Worm (Caenorhabditis elegans) whole organism, L4 larva: ENCODE measurements around the gene nstp-9.

Experiments
- D1046.2 ChIP-seq: fragments of 200-800 bp; sonication (Bioruptor generic); IDR thresholded peaks from 2 replicates; pipeline ENCODE4 v1.3.6; 2022; ENCODE audit warnings: missing genetic modification characterization, missing compliant biosample characterization
- F26F4.8 ChIP-seq: fragments of 200-800 bp; sonication (Bioruptor generic); conservative IDR thresholded peaks from 2 replicates; pipeline ENCODE4 v1.3.6; 2022; ENCODE audit warnings: missing genetic modification characterization, missing compliant biosample characterization
- F37D6.2 ChIP-seq: sonication (generic microtip); optimal IDR thresholded peaks from 2 replicates; lab custom pipeline; 2016; ENCODE audit warnings: mild to moderate bottlenecking, missing genetic modification characterization, missing compliant biosample characterization
- F49E8.2 ChIP-seq: sonication (generic microtip); optimal IDR thresholded peaks from 2 replicates; lab custom pipeline; 2016; ENCODE audit warnings: missing compliant biosample characterization, mild to moderate bottlenecking, missing genetic modification characterization, borderline replicate concordance
- R02D3.7 ChIP-seq: fragments of 150-350 bp; sonication (generic microtip); optimal IDR thresholded peaks from 3 replicates; lab custom pipeline; 2014; ENCODE audit warnings: missing biosample characterization, missing genetic modification characterization
- T20F7.1 ChIP-seq: fragments of 200-800 bp; sonication (Bioruptor generic); optimal IDR thresholded peaks from 2 replicates; lab custom pipeline; 2018; ENCODE audit warnings: mild to moderate bottlenecking, missing genetic modification characterization, missing compliant biosample characterization
- T26A8.4 ChIP-seq: fragments of 200-800 bp; sonication (Bioruptor generic); IDR thresholded peaks from 2 replicates; pipeline ENCODE4 v1.3.6; 2022; ENCODE audit warnings: missing genetic modification characterization, missing compliant biosample characterization
- Y48G9A.11 ChIP-seq: fragments of 200-800 bp; sonication (Bioruptor generic); IDR thresholded peaks from 2 replicates; pipeline ENCODE4 v1.3.6; 2022; ENCODE audit warnings: missing genetic modification reagents, missing genetic modification characterization, missing compliant biosample characterization
- ZK546.5 ChIP-seq, 2 experiments: sonication (generic microtip); optimal IDR thresholded peaks; 2 replicates each; lab custom pipeline; 2017; ENCODE audit warnings: missing biosample characterization in 2 of 2, missing genetic modification characterization in 2 of 2
- aha-1 ChIP-seq: fragments of 150-350 bp; peaks from one replicate; lab custom pipeline; 2014; ENCODE audit warnings: missing biosample characterization, missing genetic modification characterization
- aly-2 ChIP-seq: sonication (generic microtip); optimal IDR thresholded peaks from 2 replicates; lab custom pipeline; 2018; ENCODE audit warnings: missing biosample characterization, missing genetic modification characterization
- arid-1 ChIP-seq: fragments of 200-800 bp; sonication (Bioruptor generic); conservative IDR thresholded peaks from 2 replicates; pipeline ENCODE4 v1.3.6; 2022; ENCODE audit warnings: missing genetic modification reagents, missing genetic modification characterization, missing compliant biosample characterization
- ceh-62 ChIP-seq: sonication (generic microtip); optimal IDR thresholded peaks from 2 replicates; lab custom pipeline; 2017; ENCODE audit warnings: missing biosample characterization, missing genetic modification characterization
- ceh-82 ChIP-seq: sonication (generic microtip); optimal IDR thresholded peaks from 2 replicates; lab custom pipeline; 2017; ENCODE audit warnings: missing biosample characterization, missing genetic modification characterization
- daf-16 ChIP-seq, 3 experiments: sonication (generic microtip); optimal IDR thresholded peaks; 2 replicates each; lab custom pipeline; 2016 to 2017; ENCODE audit warnings: missing genetic modification characterization in 3 of 3, missing genetic modification reagents in 3 of 3, mild to moderate bottlenecking in 2 of 3, missing compliant biosample characterization in 2 of 3, missing biosample characterization in 1 of 3, moderate library complexity in 1 of 3
- daf-8 ChIP-seq: fragments of 200-800 bp; sonication (Bioruptor generic); IDR thresholded peaks from 2 replicates; pipeline ENCODE4 v1.3.6; 2022; ENCODE audit warnings: missing genetic modification characterization, missing compliant biosample characterization
- dmd-6 ChIP-seq: fragments of 200-800 bp; sonication (Bioruptor generic); IDR thresholded peaks from 2 replicates; pipeline ENCODE4 v1.3.6; 2022; ENCODE audit warnings: missing genetic modification reagents, missing genetic modification characterization, missing compliant biosample characterization
- dmd-8 ChIP-seq: fragments of 200-800 bp; sonication (Bioruptor generic); IDR thresholded peaks from 2 replicates; pipeline ENCODE4 v1.3.6; 2022; ENCODE audit warnings: missing genetic modification characterization, missing compliant biosample characterization
- duxl-1 ChIP-seq: sonication (generic microtip); optimal IDR thresholded peaks from 2 replicates; lab custom pipeline; 2016; ENCODE audit warnings: mild to moderate bottlenecking, missing genetic modification characterization, moderate library complexity, missing compliant biosample characterization; ENCODE audit not compliant: poor library complexity
- egl-43 ChIP-seq: fragments of 200-800 bp; sonication (Bioruptor generic); IDR thresholded peaks from 2 replicates; pipeline ENCODE4 v1.3.6; 2022; ENCODE audit warnings: missing genetic modification reagents, missing genetic modification characterization, missing compliant biosample characterization
- fkh-10 ChIP-seq: fragments of 150-350 bp; optimal IDR thresholded peaks from 2 replicates; lab custom pipeline; 2014; ENCODE audit warnings: missing biosample characterization, missing genetic modification reagents, missing genetic modification characterization
- gei-8 ChIP-seq: fragments of 200-800 bp; sonication (Bioruptor generic); optimal IDR thresholded peaks from 2 replicates; lab custom pipeline; 2018; ENCODE audit warnings: mild to moderate bottlenecking, missing genetic modification characterization, missing compliant biosample characterization
- hif-1 ChIP-seq, 2 experiments: sonication (generic microtip); optimal IDR thresholded peaks; 2 replicates each; lab custom pipeline; 2016 to 2017; ENCODE audit warnings: missing compliant biosample characterization in 2 of 2, missing genetic modification characterization in 2 of 2, missing genetic modification reagents in 2 of 2, missing genotype in 2 of 2, mild to moderate bottlenecking in 1 of 2
- hlh-11 ChIP-seq: fragments of 200-800 bp; sonication (Bioruptor generic); optimal IDR thresholded peaks from 2 replicates; lab custom pipeline; 2018; ENCODE audit warnings: mild to moderate bottlenecking, missing genetic modification characterization, missing compliant biosample characterization
- hlh-30 ChIP-seq: sonication (generic microtip); optimal IDR thresholded peaks from 2 replicates; lab custom pipeline; 2017; ENCODE audit warnings: antibody characterized with exemption, mild to moderate bottlenecking, missing genetic modification characterization, missing compliant biosample characterization; ENCODE audit not compliant: insufficient read depth
- lin-13 ChIP-seq: fragments of 150-350 bp; optimal IDR thresholded peaks from 2 replicates; lab custom pipeline; 2014; ENCODE audit warnings: missing biosample characterization, missing genetic modification reagents, missing genetic modification characterization
- lin-15B ChIP-seq: fragments of 150-350 bp; sonication (generic microtip); optimal IDR thresholded peaks from 3 replicates; lab custom pipeline; 2014; ENCODE audit warnings: missing biosample characterization, missing genetic modification characterization
- lin-39 ChIP-seq: fragments of 150-350 bp; optimal IDR thresholded peaks from 2 replicates; lab custom pipeline; 2014; ENCODE audit warnings: missing biosample characterization, missing genetic modification reagents, missing genetic modification characterization
- lsy-2 ChIP-seq, 2 experiments: fragments of 150-350 bp in 1 of 2; sonication (generic microtip) in 1 of 2; optimal IDR thresholded peaks; 2 replicates each; lab custom pipeline; 2014 to 2017; ENCODE audit warnings: missing biosample characterization in 2 of 2, missing genetic modification characterization in 2 of 2
- madf-5 ChIP-seq, 2 experiments: fragments of 200-800 bp; sonication (Bioruptor generic); IDR thresholded peaks; 2 replicates each; pipeline ENCODE4 v1.3.6; 2022; ENCODE audit warnings: missing compliant biosample characterization in 2 of 2, missing genetic modification characterization in 2 of 2
- mdl-1 ChIP-seq, 2 experiments: fragments of 150-350 bp in 1 of 2; sonication (generic microtip) in 1 of 2; optimal IDR thresholded peaks; 2 replicates each; lab custom pipeline; 2014 to 2017; ENCODE audit warnings: missing biosample characterization in 2 of 2, missing genetic modification characterization in 2 of 2
- mxl-2 ChIP-seq: fragments of 200-800 bp; sonication (Bioruptor generic); conservative IDR thresholded peaks from 2 replicates; pipeline ENCODE4 v1.3.6; 2022; ENCODE audit warnings: missing genetic modification reagents, missing genetic modification characterization, missing compliant biosample characterization
- nhr-10 ChIP-seq: fragments of 150-350 bp; optimal IDR thresholded peaks from 2 replicates; lab custom pipeline; 2014; ENCODE audit warnings: missing biosample characterization, missing genetic modification characterization
- nhr-102 ChIP-seq: sonication (generic microtip); optimal IDR thresholded peaks from 2 replicates; lab custom pipeline; 2016; ENCODE audit warnings: mild to moderate bottlenecking, missing genetic modification characterization, moderate library complexity, missing compliant biosample characterization
- nhr-11 ChIP-seq: fragments of 150-350 bp; optimal IDR thresholded peaks from 2 replicates; lab custom pipeline; 2014; ENCODE audit warnings: missing biosample characterization, missing genetic modification characterization
- nhr-25 ChIP-seq: sonication (generic microtip); optimal IDR thresholded peaks from 2 replicates; lab custom pipeline; 2017; ENCODE audit warnings: missing genetic modification characterization, mild to moderate bottlenecking, missing compliant biosample characterization, antibody characterized with exemption, moderate library complexity, borderline replicate concordance; ENCODE audit not compliant: insufficient read depth
- nhr-28 ChIP-seq: fragments of 150-350 bp; optimal IDR thresholded peaks from 2 replicates; lab custom pipeline; 2014; ENCODE audit warnings: missing biosample characterization, missing genetic modification characterization
- nhr-6 ChIP-seq: fragments of 150-350 bp; optimal IDR thresholded peaks from 2 replicates; lab custom pipeline; 2014; ENCODE audit warnings: missing biosample characterization, missing genetic modification characterization
- nhr-77 ChIP-seq: fragments of 150-350 bp; optimal IDR thresholded peaks from 2 replicates; lab custom pipeline; 2014; ENCODE audit warnings: missing biosample characterization, missing genetic modification characterization
- sdz-12 ChIP-seq: fragments of 200-800 bp; sonication (Bioruptor generic); optimal IDR thresholded peaks from 2 replicates; lab custom pipeline; 2018; ENCODE audit warnings: mild to moderate bottlenecking, missing genetic modification characterization, missing compliant biosample characterization
- snpc-4 ChIP-seq: fragments of 150-350 bp; optimal IDR thresholded peaks from 2 replicates; lab custom pipeline; 2014; ENCODE audit warnings: missing biosample characterization, missing genetic modification characterization
- spr-1 ChIP-seq: sonication (generic microtip); optimal IDR thresholded peaks from 2 replicates; lab custom pipeline; 2016; ENCODE audit warnings: mild to moderate bottlenecking, missing genetic modification characterization, missing compliant biosample characterization
- spr-3 ChIP-seq: fragments of 200-800 bp; sonication (Bioruptor generic); optimal IDR thresholded peaks from 2 replicates; lab custom pipeline; 2018; ENCODE audit warnings: mild to moderate bottlenecking, missing genetic modification characterization, missing compliant biosample characterization
- tag-97 ChIP-seq: fragments of 200-800 bp; sonication (Bioruptor generic); IDR thresholded peaks from 2 replicates; pipeline ENCODE4 v1.3.6; 2022; ENCODE audit warnings: missing genetic modification characterization, missing compliant biosample characterization
- unc-130 ChIP-seq: sonication (generic microtip); optimal IDR thresholded peaks from 2 replicates; lab custom pipeline; 2016; ENCODE audit warnings: missing genetic modification reagents, missing genetic modification characterization, missing compliant biosample characterization
- unc-62 ChIP-seq, 3 experiments: fragments of 150-350 bp in 1 of 3; sonication (generic microtip); optimal IDR thresholded peaks in 2 of 3; peaks in 1 of 3; 1 replicate in 1 of 3; 2 replicates in 2 of 3; lab custom pipeline; 2014 to 2017; ENCODE audit warnings: missing biosample characterization in 3 of 3, missing genetic modification characterization in 3 of 3, missing genetic modification reagents in 3 of 3, missing genotype in 1 of 3
- vab-7 ChIP-seq: fragments of 200-800 bp; sonication (Bioruptor generic); IDR thresholded peaks from 2 replicates; pipeline ENCODE4 v1.3.6; 2022; ENCODE audit warnings: missing genetic modification reagents, missing genetic modification characterization, missing compliant biosample characterization
- zag-1 ChIP-seq: fragments of 150-350 bp; optimal IDR thresholded peaks from 2 replicates; lab custom pipeline; 2014; ENCODE audit warnings: missing biosample characterization, missing genetic modification characterization
- zip-2 ChIP-seq: fragments of 150-350 bp; optimal IDR thresholded peaks from 2 replicates; lab custom pipeline; 2014; ENCODE audit warnings: missing biosample characterization, missing genetic modification characterization

Gene nstp-9

DNA sequence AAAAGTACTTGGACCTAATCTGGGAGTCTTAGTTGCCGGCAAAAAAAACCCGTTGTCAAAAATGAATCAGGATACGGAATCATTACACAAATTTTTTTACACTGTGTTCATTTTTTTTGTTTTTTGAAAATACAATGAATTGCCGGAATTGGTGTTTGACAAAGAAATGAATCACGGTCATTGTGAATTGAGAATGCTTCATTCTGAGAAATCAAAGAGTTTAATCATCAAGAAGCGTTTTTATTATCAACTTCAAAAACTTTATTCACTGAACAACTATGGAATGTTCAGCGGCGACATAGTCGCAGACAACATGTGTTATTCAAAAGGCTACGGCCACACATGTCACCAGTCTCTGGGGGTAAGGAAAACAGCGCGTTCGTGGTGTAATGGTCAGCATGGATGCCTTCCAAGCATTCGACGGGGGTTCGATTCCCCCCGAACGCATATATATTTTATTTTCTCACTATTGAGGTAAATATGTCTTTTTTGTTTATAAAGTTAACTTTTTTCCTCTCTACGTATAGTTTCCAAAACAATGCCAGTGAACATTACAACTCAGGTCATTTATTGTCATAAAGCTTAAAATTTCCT, 44.0 kb upstream of the nstp-9 start, which contains the start of gene nas-10 (continued):
- TF ChIP-seq daf-16 (GFP tag; optimal IDR thresholded peaks at IDR 0.05; lab: Kevin White, UChicago) (peak in 1 of 2 experiments; percentile 72), daf-16 (tag; optimal IDR thresholded peaks at IDR 0.05; lab: Kevin White, UChicago) (peak; percentile 83), zip-2 (tag; lab: Kevin White, UChicago) (peak; percentile 40), aha-1 (tag; lab: Kevin White, UChicago) (peak; percentile 94), T20F7.1 (GFP tag; lab: Kevin White, UChicago) (peak; percentile 29), hlh-30 (tag; lab: Kevin White, UChicago) (peak; percentile 44), mdl-1 (tag; optimal IDR thresholded peaks at IDR 0.05; lab: Kevin White, UChicago) (peak in 1 of 2 experiments; percentile 57), nhr-10 (tag; lab: Kevin White, UChicago) (no peak), vab-7 (peak; percentile 90), ceh-62 (tag; lab: Kevin White, UChicago) (no peak), nhr-28 (tag; lab: Kevin White, UChicago) (peak; percentile 46), D1046.2 (no peak), hif-1 (tag; optimal IDR thresholded peaks at IDR 0.05; lab: Kevin White, UChicago) (peak; percentile 5 to 60), zag-1 (tag; lab: Kevin White, UChicago) (no peak), gei-8 (GFP tag; lab: Kevin White, UChicago) (peak; percentile 21), nhr-102 (tag; lab: Kevin White, UChicago) (no peak), aly-2 (tag; lab: Kevin White, UChicago) (no peak), unc-130 (GFP tag; lab: Kevin White, UChicago) (peak; percentile 23), lin-13 (GFP tag; lab: Kevin White, UChicago) (peak; percentile 49), nhr-77 (tag; lab: Kevin White, UChicago) (peak; percentile 53), F26F4.8 (GFP tag; lab: Robert Waterston, UW) (peak; percentile 82), arid-1 (peak; percentile 91), daf-8 (GFP tag; lab: Robert Waterston, UW) (0 out of 2 replicates have a peak, but pooled peaks have one; percentile 18), sdz-12 (GFP tag; lab: Kevin White, UChicago) (peak; percentile 64), Y48G9A.11 (GFP tag; lab: Robert Waterston, UW) (peak; percentile 69; the same call in 1 of the 2 replicates), nhr-11 (tag; lab: Kevin White, UChicago) (no peak), lsy-2 (tag; optimal IDR thresholded peaks at IDR 0.05; lab: Kevin White, UChicago) (no peak), R02D3.7 (tag; lab: Kevin White, UChicago) (no peak), F37D6.2 (peak; percentile 62), dmd-6 (peak; percentile 76), nhr-25 (peak; percentile 26), snpc-4 (tag; lab: Kevin White, UChicago) (no peak), hlh-11 (tag; lab: Kevin White, UChicago) (peak; percentile 68), spr-3 (GFP tag; lab: Kevin White, UChicago) (peak; percentile 75), lin-39 (tag; lab: Kevin White, UChicago) (no peak), unc-62 (GFP tag; optimal IDR thresholded peaks at IDR 0.05 in 1 of 2; lab: Kevin White, UChicago) (peak in 1 of 2 experiments; percentile 21), unc-62 (tag; optimal IDR thresholded peaks at IDR 0.05; lab: Kevin White, UChicago) (no peak), ceh-82 (tag; lab: Kevin White, UChicago) (no peak), duxl-1 (tag; lab: Kevin White, UChicago) (peak; percentile 74), mxl-2 (GFP tag; lab: Robert Waterston, UW) (0 out of 2 replicates have a peak, but pooled peaks have one; percentile 13), nhr-6 (tag; lab: Kevin White, UChicago) (no peak), F49E8.2 (peak; percentile 20), fkh-10 (GFP tag; lab: Kevin White, UChicago) (no peak), ZK546.5 (tag; optimal IDR thresholded peaks at IDR 0.05; lab: Kevin White, UChicago) (no peak), madf-5 (GFP tag; IDR thresholded peaks at IDR 0.05; lab: Robert Waterston, UW) (peak; percentile 34 to 87; a peak in 2 of 4 replicates), egl-43 (GFP tag; lab: Robert Waterston, UW) (no peak), dmd-8 (GFP tag; lab: Robert Waterston, UW) (peak; percentile 82), T26A8.4 (no peak; the same call in 1 of the 2 replicates), lin-15B (tag; lab: Kevin White, UChicago) (no peak), spr-1 (peak; percentile 71), tag-97 (GFP tag; lab: Robert Waterston, UW) (no peak)
